Worm (Caenorhabditis elegans) whole organism, young adult: ENCODE results near the gene Y17G9A.4.

ENCODE experiments used
- B0261.1 ChIP-seq: sonication (generic microtip); optimal IDR thresholded peaks from 2 replicates; lab custom pipeline; 2016; ENCODE audit warnings: mild to moderate bottlenecking, missing genetic modification characterization, moderate library complexity, missing compliant biosample characterization
- B0336.3 ChIP-seq: fragments of 200-800 bp; sonication (Bioruptor generic); IDR thresholded peaks from 2 replicates; pipeline ENCODE4 v1.3.6; 2022; ENCODE audit warnings: missing genetic modification characterization, missing compliant biosample characterization
- F37B4.10 ChIP-seq: fragments of 200-800 bp; sonication (Bioruptor generic); IDR thresholded peaks from 2 replicates; pipeline ENCODE4 v1.3.6; 2022; ENCODE audit warnings: missing genetic modification characterization, missing compliant biosample characterization
- F49E8.2 ChIP-seq: sonication (generic microtip); optimal IDR thresholded peaks from 3 replicates; lab custom pipeline; 2017; ENCODE audit warnings: missing genetic modification characterization, mild to moderate bottlenecking, missing compliant biosample characterization, antibody characterized with exemption, moderate library complexity; ENCODE audit not compliant: insufficient read depth
- F52B5.7 ChIP-seq: sonication (generic microtip); optimal IDR thresholded peaks from 2 replicates; lab custom pipeline; 2016; ENCODE audit warnings: mild to moderate bottlenecking, missing genetic modification characterization, missing compliant biosample characterization
- F57C9.4 ChIP-seq: sonication (generic microtip); optimal IDR thresholded peaks from 2 replicates; lab custom pipeline; 2017; ENCODE audit warnings: mild to moderate bottlenecking, missing genetic modification characterization, missing compliant biosample characterization
- K11D2.4 ChIP-seq: fragments of 200-800 bp; sonication (Bioruptor generic); IDR thresholded peaks from 2 replicates; pipeline ENCODE4 v1.3.6; 2022; ENCODE audit warnings: missing genetic modification reagents, missing genetic modification characterization, missing compliant biosample characterization
- Y53G8AR.9 ChIP-seq: fragments of 200-800 bp; sonication (Bioruptor generic); conservative IDR thresholded peaks from 2 replicates; pipeline ENCODE4 v1.3.6; 2022; ENCODE audit warnings: missing genetic modification reagents, missing genetic modification characterization, missing compliant biosample characterization
- ZK185.1 ChIP-seq: sonication (generic microtip); optimal IDR thresholded peaks from 2 replicates; lab custom pipeline; 2016; ENCODE audit warnings: mild to moderate bottlenecking, missing genetic modification characterization, missing compliant biosample characterization; ENCODE audit not compliant: poor library complexity, severe bottlenecking
- akir-1 ChIP-seq: fragments of 200-800 bp; sonication (Bioruptor generic); optimal IDR thresholded peaks from 2 replicates; lab custom pipeline; 2018; ENCODE audit warnings: mild to moderate bottlenecking, missing genetic modification characterization, moderate library complexity, missing compliant biosample characterization
- aptf-3 ChIP-seq: fragments of 200-800 bp; sonication (Bioruptor generic); IDR thresholded peaks from 2 replicates; pipeline ENCODE4 v1.3.6; 2022; ENCODE audit warnings: missing genetic modification characterization, missing compliant biosample characterization
- athp-1 ChIP-seq: sonication (generic microtip); optimal IDR thresholded peaks from 2 replicates; lab custom pipeline; 2017; ENCODE audit warnings: mild to moderate bottlenecking, missing genetic modification characterization, missing compliant biosample characterization
- bed-1 ChIP-seq: fragments of 200-800 bp; sonication (Bioruptor generic); IDR thresholded peaks from 2 replicates; pipeline ENCODE4 v1.3.6; 2022; ENCODE audit warnings: missing genetic modification reagents, missing genetic modification characterization, missing compliant biosample characterization
- bed-2 ChIP-seq: fragments of 200-800 bp; sonication (Bioruptor generic); IDR thresholded peaks from 2 replicates; pipeline ENCODE4 v1.3.6; 2022; ENCODE audit warnings: missing genetic modification reagents, missing genetic modification characterization, missing compliant biosample characterization
- chd-7 ChIP-seq: sonication (generic microtip); optimal IDR thresholded peaks from 2 replicates; lab custom pipeline; 2016; ENCODE audit warnings: mild to moderate bottlenecking, missing genetic modification characterization, moderate library complexity, missing compliant biosample characterization
- die-1 ChIP-seq: sonication (generic microtip); optimal IDR thresholded peaks from 2 replicates; lab custom pipeline; 2016; ENCODE audit warnings: missing genotype, mild to moderate bottlenecking, missing genetic modification characterization, missing compliant biosample characterization
- efl-1 ChIP-seq: fragments of 150-350 bp; optimal IDR thresholded peaks from 2 replicates; lab custom pipeline; 2014; ENCODE audit warnings: missing biosample characterization, missing genetic modification reagents, missing genetic modification characterization
- egrh-3 ChIP-seq: fragments of 200-800 bp; sonication (Bioruptor generic); IDR thresholded peaks from 2 replicates; pipeline ENCODE4 v1.3.6; 2022; ENCODE audit warnings: missing genetic modification reagents, missing genetic modification characterization, missing compliant biosample characterization
- ekl-4 ChIP-seq: fragments of 200-800 bp; sonication (Bioruptor generic); IDR thresholded peaks from 2 replicates; pipeline ENCODE4 v1.3.6; 2022; ENCODE audit warnings: missing genetic modification reagents, missing genetic modification characterization, missing compliant biosample characterization
- fkh-3 ChIP-seq: sonication (generic microtip); optimal IDR thresholded peaks from 2 replicates; lab custom pipeline; 2016; ENCODE audit warnings: mild to moderate bottlenecking, missing genetic modification characterization, missing compliant biosample characterization
- him-1 ChIP-seq: sonication (generic microtip); optimal IDR thresholded peaks from 2 replicates; lab custom pipeline; 2016; ENCODE audit warnings: missing genotype, missing genetic modification reagents, missing genetic modification characterization, missing compliant biosample characterization
- hlh-26 ChIP-seq: fragments of 200-800 bp; sonication (Bioruptor generic); conservative IDR thresholded peaks from 2 replicates; pipeline ENCODE4 v1.3.6; 2022; ENCODE audit warnings: missing genetic modification reagents, missing genetic modification characterization, missing compliant biosample characterization
- hmg-1.2 ChIP-seq: fragments of 200-800 bp; sonication (Bioruptor generic); IDR thresholded peaks from 2 replicates; pipeline ENCODE4 v1.3.6; 2022; ENCODE audit warnings: missing genetic modification reagents, missing genetic modification characterization, missing compliant biosample characterization
- hrde-1 ChIP-seq: sonication (generic microtip); optimal IDR thresholded peaks from 2 replicates; lab custom pipeline; 2016; ENCODE audit warnings: missing genetic modification characterization, mild to moderate bottlenecking, missing compliant biosample characterization, moderate library complexity, missing genotype, missing genetic modification reagents, borderline replicate concordance
- lin-35 ChIP-seq, 3 experiments: fragments of 150-350 bp in 2 of 3; sonication (generic microtip) in 1 of 3; optimal IDR thresholded peaks; 2 replicates each; lab custom pipeline; 2014 to 2018; ENCODE audit warnings: missing biosample characterization in 3 of 3, missing genetic modification characterization in 3 of 3, missing genetic modification reagents in 3 of 3
- lin-54 ChIP-seq: fragments of 200-800 bp; sonication (Bioruptor generic); optimal IDR thresholded peaks from 2 replicates; lab custom pipeline; 2018; ENCODE audit warnings: mild to moderate bottlenecking, missing genetic modification characterization, missing compliant biosample characterization
- lsl-1 ChIP-seq: fragments of 200-800 bp; sonication (Bioruptor generic); optimal IDR thresholded peaks from 2 replicates; lab custom pipeline; 2018; ENCODE audit warnings: mild to moderate bottlenecking, missing genetic modification characterization, moderate library complexity, missing compliant biosample characterization
- lsy-27 ChIP-seq: sonication (generic microtip); optimal IDR thresholded peaks from 2 replicates; lab custom pipeline; 2017; ENCODE audit warnings: missing genetic modification characterization, mild to moderate bottlenecking, missing compliant biosample characterization, antibody characterized with exemption, missing genotype, borderline replicate concordance; ENCODE audit not compliant: insufficient read depth
- madf-10 ChIP-seq: sonication (generic microtip); optimal IDR thresholded peaks from 2 replicates; lab custom pipeline; 2016; ENCODE audit warnings: mild to moderate bottlenecking, missing genetic modification characterization, missing compliant biosample characterization
- madf-3 ChIP-seq: fragments of 200-800 bp; sonication (Bioruptor generic); IDR thresholded peaks from 2 replicates; pipeline ENCODE4 v1.3.6; 2022; ENCODE audit warnings: missing genetic modification reagents, missing genetic modification characterization, missing compliant biosample characterization
- madf-6 ChIP-seq: fragments of 200-800 bp; sonication (Bioruptor generic); IDR thresholded peaks from 2 replicates; pipeline ENCODE4 v1.3.6; 2022; ENCODE audit warnings: missing genetic modification reagents, missing genetic modification characterization, missing compliant biosample characterization
- mcd-1 ChIP-seq: fragments of 200-800 bp; sonication (Bioruptor generic); IDR thresholded peaks from 2 replicates; pipeline ENCODE4 v1.3.6; 2022; ENCODE audit warnings: missing genetic modification reagents, missing genetic modification characterization, missing compliant biosample characterization
- nfya-2 ChIP-seq: fragments of 200-800 bp; sonication (Bioruptor generic); IDR thresholded peaks from 2 replicates; pipeline ENCODE4 v1.3.6; 2022; ENCODE audit warnings: missing genetic modification reagents, missing genetic modification characterization, missing compliant biosample characterization
- rcor-1 ChIP-seq: fragments of 200-800 bp; sonication (Bioruptor generic); IDR thresholded peaks from 2 replicates; pipeline ENCODE4 v1.3.6; 2022; ENCODE audit warnings: missing genetic modification reagents, missing genetic modification characterization, missing compliant biosample characterization
- rec-8 ChIP-seq, 2 experiments: sonication (generic microtip); optimal IDR thresholded peaks; 2 replicates each; lab custom pipeline; 2016; ENCODE audit warnings: mild to moderate bottlenecking in 2 of 2, missing genetic modification characterization in 2 of 2, missing genetic modification reagents in 2 of 2, missing genotype in 2 of 2, missing biosample characterization in 1 of 2, missing compliant biosample characterization in 1 of 2, moderate library complexity in 1 of 2
- snpc-1.1 ChIP-seq: sonication (generic microtip); optimal IDR thresholded peaks from 2 replicates; lab custom pipeline; 2017; ENCODE audit warnings: missing genetic modification characterization, mild to moderate bottlenecking, missing compliant biosample characterization, antibody characterized with exemption, moderate library complexity, missing genotype, missing genetic modification reagents; ENCODE audit not compliant: insufficient read depth
- snpc-1.3 ChIP-seq: sonication (generic microtip); optimal IDR thresholded peaks from 2 replicates; lab custom pipeline; 2017; ENCODE audit warnings: missing genetic modification characterization, mild to moderate bottlenecking, missing compliant biosample characterization, antibody characterized with exemption, moderate library complexity, missing genotype, missing genetic modification reagents; ENCODE audit not compliant: insufficient read depth
- snpc-3.4 ChIP-seq: sonication (generic microtip); optimal IDR thresholded peaks from 2 replicates; lab custom pipeline; 2017; ENCODE audit warnings: missing genetic modification characterization, mild to moderate bottlenecking, missing compliant biosample characterization, antibody characterized with exemption, moderate library complexity, missing genotype, missing genetic modification reagents
- snpc-4 ChIP-seq, 5 experiments: fragments of 150-350 bp in 1 of 5; sonication (generic microtip) in 4 of 5; optimal IDR thresholded peaks; 2 replicates each; lab custom pipeline; 2014 to 2018; ENCODE audit warnings: missing genetic modification characterization in 5 of 5, missing biosample characterization in 3 of 5, antibody characterized with exemption in 2 of 5, mild to moderate bottlenecking in 2 of 5, missing compliant biosample characterization in 2 of 5, missing genotype in 2 of 5, moderate library complexity in 2 of 5, missing genetic modification reagents in 1 of 5
- unc-130 ChIP-seq: sonication (generic microtip); optimal IDR thresholded peaks from 2 replicates; lab custom pipeline; 2016; ENCODE audit warnings: missing genetic modification reagents, missing genetic modification characterization, missing compliant biosample characterization
- unc-62 ChIP-seq: fragments of 150-350 bp; optimal IDR thresholded peaks from 2 replicates; lab custom pipeline; 2014; ENCODE audit warnings: missing biosample characterization, missing genetic modification reagents, missing genetic modification characterization
- zim-3 ChIP-seq: sonication (generic microtip); optimal IDR thresholded peaks from 2 replicates; lab custom pipeline; 2017; ENCODE audit warnings: mild to moderate bottlenecking, missing genetic modification characterization, moderate library complexity, missing compliant biosample characterization
- ztf-18 ChIP-seq: sonication (generic microtip); optimal IDR thresholded peaks from 2 replicates; lab custom pipeline; 2016; ENCODE audit warnings: missing genotype, mild to moderate bottlenecking, missing genetic modification characterization, missing compliant biosample characterization
- ztf-6 ChIP-seq: fragments of 200-800 bp; sonication (Bioruptor generic); IDR thresholded peaks from 2 replicates; pipeline ENCODE4 v1.3.6; 2022; ENCODE audit warnings: missing genetic modification reagents, missing genetic modification characterization, missing compliant biosample characterization

Gene Y17G9A.4

DNA sequence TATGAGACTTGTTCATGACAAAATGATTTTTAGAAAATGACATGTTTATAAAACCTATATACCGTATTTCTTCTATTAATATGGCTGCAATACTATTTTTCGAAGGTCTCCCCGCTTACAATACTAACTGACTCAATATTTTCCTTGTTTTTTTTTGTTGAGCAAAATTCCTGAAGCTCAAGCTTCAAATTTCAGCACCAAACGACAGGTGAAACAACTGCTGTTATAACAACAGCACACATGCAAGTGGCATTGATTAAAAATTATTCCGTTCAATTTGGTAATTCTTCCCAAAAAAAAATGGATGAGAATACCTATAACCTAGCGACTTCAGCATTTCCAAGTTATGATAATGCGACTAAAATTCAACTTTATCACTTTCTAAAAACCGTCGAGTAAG is 47.2 kb downstream of the Y17G9A.4 start, which contains the start of gene srw-94:
Gene srw-94, plus strand, starts transcription at position 301 of the 400 bp plus-strand sequence.
- TF ChIP-seq lsy-27 (tag; lab: Kevin White, UChicago) (no peak), efl-1 (GFP tag; lab: Kevin White, UChicago) (no peak), snpc-1.1 (tag; lab: Kevin White, UChicago) (no peak)

DNA sequence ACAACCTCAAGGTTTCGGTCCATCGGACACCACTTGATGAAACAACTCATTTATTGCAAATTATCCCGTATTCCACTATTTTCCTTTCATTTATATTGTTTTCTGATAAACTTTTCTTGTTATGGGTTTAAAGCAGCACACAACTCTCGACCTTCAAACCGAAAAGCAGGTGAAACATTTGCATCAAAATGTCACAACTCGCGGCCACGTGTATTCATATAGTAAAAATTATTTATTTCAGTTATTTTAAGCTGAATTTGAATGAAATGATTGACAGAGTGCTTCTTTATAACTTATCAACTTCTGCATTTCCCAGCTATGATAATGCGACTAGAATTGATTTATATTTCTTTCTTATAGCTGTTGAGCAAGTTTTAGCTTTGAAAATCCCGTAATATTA is 49.5 kb downstream of the Y17G9A.4 start, which contains the start of gene srw-95:
Gene srw-95, plus strand, starts transcription at position 213 of the 400 bp plus-strand sequence.
- TF ChIP-seq madf-6 (GFP tag; lab: Robert Waterston, UW) (peak; percentile 45; the same call in 1 of the 2 replicates), ZK185.1 (tag; lab: Kevin White, UChicago) (no peak), rec-8 (tag; optimal IDR thresholded peaks at IDR 0.05; lab: Kevin White, UChicago) (no peak), fkh-3 (tag; lab: Kevin White, UChicago) (no peak), aptf-3 (GFP tag; lab: Robert Waterston, UW) (no peak), unc-62 (no peak), F52B5.7 (tag; lab: Kevin White, UChicago) (no peak), nfya-2 (GFP tag; lab: Robert Waterston, UW) (no peak), him-1 (tag; lab: Kevin White, UChicago) (no peak), chd-7 (tag; lab: Kevin White, UChicago) (no peak), lsl-1 (no peak), ekl-4 (GFP tag; lab: Robert Waterston, UW) (no peak), snpc-1.3 (peak; percentile 19), zim-3 (tag; lab: Kevin White, UChicago) (no peak), bed-2 (GFP tag; lab: Robert Waterston, UW) (no peak), hrde-1 (peak; percentile 53), unc-130 (GFP tag; lab: Kevin White, UChicago) (peak; percentile 5), lin-54 (GFP tag; lab: Kevin White, UChicago) (peak; percentile 9), ztf-6 (GFP tag; lab: Robert Waterston, UW) (no peak), Y53G8AR.9 (no peak), B0336.3 (GFP tag; lab: Robert Waterston, UW) (peak; percentile 86), hmg-1.2 (GFP tag; lab: Robert Waterston, UW) (0 out of 2 replicates have a peak, but pooled peaks have one; percentile 10), snpc-3.4 (tag; lab: Kevin White, UChicago) (peak; percentile 24), snpc-1.1 (tag; lab: Kevin White, UChicago) (peak; percentile 24), mcd-1 (GFP tag; lab: Robert Waterston, UW) (peak; percentile 28; the same call in 1 of the 2 replicates), hlh-26 (GFP tag; lab: Robert Waterston, UW) (no peak), die-1 (tag; lab: Kevin White, UChicago) (peak; percentile 12), snpc-4 (GFP tag; optimal IDR thresholded peaks at IDR 0.05; lab: Kevin White, UChicago) (no peak), snpc-4 (tag; optimal IDR thresholded peaks at IDR 0.05; lab: Kevin White, UChicago) (peak in 2 of 4 experiments; percentile 51 to 81), rcor-1 (GFP tag; lab: Robert Waterston, UW) (peak; percentile 50; the same call in 1 of the 2 replicates), ztf-18 (tag; lab: Kevin White, UChicago) (no peak), B0261.1 (tag; lab: Kevin White, UChicago) (no peak), bed-1 (0 out of 2 replicates have a peak, but pooled peaks have one; percentile 8), madf-3 (GFP tag; lab: Robert Waterston, UW) (0 out of 2 replicates have a peak, but pooled peaks have one; percentile 71), F37B4.10 (GFP tag; lab: Robert Waterston, UW) (no peak), akir-1 (GFP tag; lab: Kevin White, UChicago) (no peak), F57C9.4 (tag; lab: Kevin White, UChicago) (no peak), lin-35 (GFP tag; optimal IDR thresholded peaks at IDR 0.05; lab: Kevin White, UChicago) (peak in 1 of 3 experiments; percentile 11), K11D2.4 (no peak), athp-1 (tag; lab: Kevin White, UChicago) (no peak), egrh-3 (GFP tag; lab: Robert Waterston, UW) (no peak), madf-10 (tag; lab: Kevin White, UChicago) (no peak), F49E8.2 (peak; percentile 59)
